Worm (Caenorhabditis elegans) whole organism, L4 larva: ENCODE data around the gene clec-227.

ENCODE experiments used
- D1046.2 ChIP-seq: fragments of 200-800 bp; sonication (Bioruptor generic); IDR thresholded peaks from 2 replicates; pipeline ENCODE4 v1.3.6; 2022; ENCODE audit warnings: missing genetic modification characterization, missing compliant biosample characterization
- T26A8.4 ChIP-seq: fragments of 200-800 bp; sonication (Bioruptor generic); IDR thresholded peaks from 2 replicates; pipeline ENCODE4 v1.3.6; 2022; ENCODE audit warnings: missing genetic modification characterization, missing compliant biosample characterization
- Y105C5A.15 ChIP-seq: fragments of 200-800 bp; sonication (Bioruptor generic); IDR thresholded peaks from 2 replicates; pipeline ENCODE4 v1.3.6; 2022; ENCODE audit warnings: missing genetic modification characterization, missing compliant biosample characterization
- ZK546.5 ChIP-seq, 2 experiments: sonication (generic microtip); optimal IDR thresholded peaks; 2 replicates each; lab custom pipeline; 2017; ENCODE audit warnings: missing biosample characterization in 2 of 2, missing genetic modification characterization in 2 of 2
- aha-1 ChIP-seq: fragments of 150-350 bp; peaks from one replicate; lab custom pipeline; 2014; ENCODE audit warnings: missing biosample characterization, missing genetic modification characterization
- ama-1 ChIP-seq: fragments of 150-350 bp; optimal IDR thresholded peaks from 2 replicates; lab custom pipeline; 2014; ENCODE audit warnings: inconsistent platforms, mixed read lengths
- arid-1 ChIP-seq: fragments of 200-800 bp; sonication (Bioruptor generic); conservative IDR thresholded peaks from 2 replicates; pipeline ENCODE4 v1.3.6; 2022; ENCODE audit warnings: missing genetic modification reagents, missing genetic modification characterization, missing compliant biosample characterization
- ceh-20 ChIP-seq: fragments of 200-800 bp; sonication (Bioruptor generic); IDR thresholded peaks from 2 replicates; pipeline ENCODE4 v1.3.6; 2022; ENCODE audit warnings: missing genetic modification reagents, missing genetic modification characterization, missing compliant biosample characterization
- ceh-28 ChIP-seq: fragments of 150-350 bp; optimal IDR thresholded peaks from 2 replicates; lab custom pipeline; 2014; ENCODE audit warnings: missing biosample characterization, missing genetic modification reagents, missing genetic modification characterization
- ceh-32 ChIP-seq: sonication (generic microtip); optimal IDR thresholded peaks from 2 replicates; lab custom pipeline; 2016; ENCODE audit warnings: mild to moderate bottlenecking, missing genetic modification characterization, missing compliant biosample characterization; ENCODE audit not compliant: poor library complexity
- ceh-82 ChIP-seq: sonication (generic microtip); optimal IDR thresholded peaks from 2 replicates; lab custom pipeline; 2017; ENCODE audit warnings: missing biosample characterization, missing genetic modification characterization
- cey-2 ChIP-seq: sonication (generic microtip); optimal IDR thresholded peaks from 3 replicates; lab custom pipeline; 2017; ENCODE audit warnings: missing genetic modification characterization, mild to moderate bottlenecking, missing compliant biosample characterization, antibody characterized with exemption, borderline replicate concordance; ENCODE audit not compliant: insufficient read depth
- daf-12 ChIP-seq: fragments of 150-350 bp; optimal IDR thresholded peaks from 2 replicates; lab custom pipeline; 2014; ENCODE audit warnings: missing biosample characterization, missing genetic modification reagents, missing genetic modification characterization
- daf-19 ChIP-seq: fragments of 200-800 bp; sonication (Bioruptor generic); conservative IDR thresholded peaks from 2 replicates; pipeline ENCODE4 v1.3.6; 2022; ENCODE audit warnings: missing genetic modification characterization, missing compliant biosample characterization
- dmd-9 ChIP-seq: fragments of 200-800 bp; sonication (Bioruptor generic); IDR thresholded peaks from 2 replicates; pipeline ENCODE4 v1.3.6; 2022; ENCODE audit warnings: missing genetic modification reagents, missing genetic modification characterization, missing compliant biosample characterization
- dpl-1 ChIP-seq: fragments of 150-350 bp; optimal IDR thresholded peaks from 2 replicates; lab custom pipeline; 2014; ENCODE audit warnings: missing biosample characterization, missing genetic modification reagents, missing genetic modification characterization
- duxl-1 ChIP-seq: sonication (generic microtip); optimal IDR thresholded peaks from 2 replicates; lab custom pipeline; 2016; ENCODE audit warnings: mild to moderate bottlenecking, missing genetic modification characterization, moderate library complexity, missing compliant biosample characterization; ENCODE audit not compliant: poor library complexity
- dve-1 ChIP-seq: sonication (generic microtip); optimal IDR thresholded peaks from 2 replicates; lab custom pipeline; 2017; ENCODE audit warnings: antibody characterized with exemption, mild to moderate bottlenecking, missing genetic modification characterization, missing compliant biosample characterization; ENCODE audit not compliant: insufficient read depth
- egl-43 ChIP-seq: fragments of 200-800 bp; sonication (Bioruptor generic); IDR thresholded peaks from 2 replicates; pipeline ENCODE4 v1.3.6; 2022; ENCODE audit warnings: missing genetic modification reagents, missing genetic modification characterization, missing compliant biosample characterization
- hif-1 ChIP-seq, 2 experiments: sonication (generic microtip); optimal IDR thresholded peaks; 2 replicates each; lab custom pipeline; 2016 to 2017; ENCODE audit warnings: missing compliant biosample characterization in 2 of 2, missing genetic modification characterization in 2 of 2, missing genetic modification reagents in 2 of 2, missing genotype in 2 of 2, mild to moderate bottlenecking in 1 of 2
- hlh-30 ChIP-seq: sonication (generic microtip); optimal IDR thresholded peaks from 2 replicates; lab custom pipeline; 2017; ENCODE audit warnings: antibody characterized with exemption, mild to moderate bottlenecking, missing genetic modification characterization, missing compliant biosample characterization; ENCODE audit not compliant: insufficient read depth
- hmg-1.1 ChIP-seq: fragments of 200-800 bp; sonication (Bioruptor generic); IDR thresholded peaks from 2 replicates; pipeline ENCODE4 v1.3.6; 2022; ENCODE audit warnings: missing genetic modification reagents, missing genetic modification characterization, missing compliant biosample characterization
- lin-29 ChIP-seq: fragments of 200-800 bp; sonication (Bioruptor generic); IDR thresholded peaks from 2 replicates; pipeline ENCODE4 v1.3.6; 2022; ENCODE audit warnings: missing genetic modification reagents, missing genetic modification characterization, missing compliant biosample characterization
- mdl-1 ChIP-seq, 2 experiments: fragments of 150-350 bp in 1 of 2; sonication (generic microtip) in 1 of 2; optimal IDR thresholded peaks; 2 replicates each; lab custom pipeline; 2014 to 2017; ENCODE audit warnings: missing biosample characterization in 2 of 2, missing genetic modification characterization in 2 of 2
- mdt-29 ChIP-seq: fragments of 200-800 bp; sonication (Bioruptor generic); IDR thresholded peaks from 2 replicates; pipeline ENCODE4 v1.3.6; 2022; ENCODE audit warnings: missing genetic modification reagents, missing genetic modification characterization, missing compliant biosample characterization
- mxl-3 ChIP-seq: fragments of 200-800 bp; sonication (Bioruptor generic); optimal IDR thresholded peaks from 2 replicates; lab custom pipeline; 2018; ENCODE audit warnings: mild to moderate bottlenecking, missing genetic modification characterization, missing compliant biosample characterization
- nhr-102 ChIP-seq: sonication (generic microtip); optimal IDR thresholded peaks from 2 replicates; lab custom pipeline; 2016; ENCODE audit warnings: mild to moderate bottlenecking, missing genetic modification characterization, moderate library complexity, missing compliant biosample characterization
- nhr-11 ChIP-seq: fragments of 150-350 bp; optimal IDR thresholded peaks from 2 replicates; lab custom pipeline; 2014; ENCODE audit warnings: missing biosample characterization, missing genetic modification characterization
- nhr-25 ChIP-seq: sonication (generic microtip); optimal IDR thresholded peaks from 2 replicates; lab custom pipeline; 2017; ENCODE audit warnings: missing genetic modification characterization, mild to moderate bottlenecking, missing compliant biosample characterization, antibody characterized with exemption, moderate library complexity, borderline replicate concordance; ENCODE audit not compliant: insufficient read depth
- nhr-28 ChIP-seq: fragments of 150-350 bp; optimal IDR thresholded peaks from 2 replicates; lab custom pipeline; 2014; ENCODE audit warnings: missing biosample characterization, missing genetic modification characterization
- nhr-6 ChIP-seq: fragments of 150-350 bp; optimal IDR thresholded peaks from 2 replicates; lab custom pipeline; 2014; ENCODE audit warnings: missing biosample characterization, missing genetic modification characterization
- nhr-76 ChIP-seq: fragments of 150-350 bp; optimal IDR thresholded peaks from 2 replicates; lab custom pipeline; 2014; ENCODE audit warnings: missing biosample characterization, missing genetic modification characterization
- nhr-77 ChIP-seq: fragments of 150-350 bp; optimal IDR thresholded peaks from 2 replicates; lab custom pipeline; 2014; ENCODE audit warnings: missing biosample characterization, missing genetic modification characterization
- saeg-2 ChIP-seq: fragments of 200-800 bp; sonication (Bioruptor generic); IDR thresholded peaks from 2 replicates; pipeline ENCODE4 v1.3.6; 2022; ENCODE audit warnings: missing genetic modification reagents, missing genetic modification characterization, missing compliant biosample characterization
- snpc-1.2 ChIP-seq: fragments of 200-800 bp; sonication (Bioruptor generic); IDR thresholded peaks from 2 replicates; pipeline ENCODE4 v1.3.6; 2022; ENCODE audit warnings: missing genetic modification reagents, missing genetic modification characterization, missing compliant biosample characterization
- tra-1 ChIP-seq: fragments of 200-800 bp; sonication (Bioruptor generic); IDR thresholded peaks from 2 replicates; pipeline ENCODE4 v1.3.6; 2022; ENCODE audit warnings: missing genetic modification reagents, missing genetic modification characterization, missing compliant biosample characterization
- unc-62 ChIP-seq, 3 experiments: fragments of 150-350 bp in 1 of 3; sonication (generic microtip); optimal IDR thresholded peaks in 2 of 3; peaks in 1 of 3; 1 replicate in 1 of 3; 2 replicates in 2 of 3; lab custom pipeline; 2014 to 2017; ENCODE audit warnings: missing biosample characterization in 3 of 3, missing genetic modification characterization in 3 of 3, missing genetic modification reagents in 3 of 3, missing genotype in 1 of 3
- vab-7 ChIP-seq: fragments of 200-800 bp; sonication (Bioruptor generic); IDR thresholded peaks from 2 replicates; pipeline ENCODE4 v1.3.6; 2022; ENCODE audit warnings: missing genetic modification reagents, missing genetic modification characterization, missing compliant biosample characterization
- zag-1 ChIP-seq: fragments of 150-350 bp; optimal IDR thresholded peaks from 2 replicates; lab custom pipeline; 2014; ENCODE audit warnings: missing biosample characterization, missing genetic modification characterization
- zip-11 ChIP-seq: fragments of 200-800 bp; sonication (Bioruptor generic); IDR thresholded peaks from 2 replicates; pipeline ENCODE4 v1.3.6; 2022; ENCODE audit warnings: missing genetic modification characterization, missing compliant biosample characterization
- ztf-7 ChIP-seq: fragments of 150-350 bp; optimal IDR thresholded peaks from 2 replicates; lab custom pipeline; 2014; ENCODE audit warnings: missing biosample characterization, missing genetic modification characterization

clec-227 gene

ce11 chrV:14508556-14508955, 36.2 kb downstream of the clec-227 start:
- TF ChIP-seq unc-62 (GFP tag; optimal IDR thresholded peaks at IDR 0.05 in 1 of 2; lab: Kevin White, UChicago), result peak in 1 of 2 experiments; percentile 66
- TF ChIP-seq unc-62 (tag; optimal IDR thresholded peaks at IDR 0.05; lab: Kevin White, UChicago), result no peak
- TF ChIP-seq aha-1 (tag; lab: Kevin White, UChicago), result peak; percentile 68
- TF ChIP-seq duxl-1 (tag; lab: Kevin White, UChicago), result no peak
- no peak for TF ChIP-seq hif-1 (tag; optimal IDR thresholded peaks at IDR 0.05; lab: Kevin White, UChicago)
- TF ChIP-seq tra-1 (GFP tag; lab: Robert Waterston, UW), result no peak
- TF ChIP-seq, all 104 proteins: peak for 2

- peak; percentile 77 to 97 for TF ChIP-seq mdl-1 (tag; optimal IDR thresholded peaks at IDR 0.05; lab: Kevin White, UChicago)
- TF ChIP-seq Y105C5A.15 (GFP tag; lab: Robert Waterston, UW), result no peak
- TF ChIP-seq tra-1 (GFP tag; lab: Robert Waterston, UW), result peak; percentile 54; the same call in 1 of the 2 replicates
- TF ChIP-seq zip-11, result no peak
- peak; percentile 91 for TF ChIP-seq mxl-3 (GFP tag; lab: Kevin White, UChicago)
- peak; percentile 14 for TF ChIP-seq nhr-76
- peak in 1 of 2 experiments; percentile 85 for TF ChIP-seq unc-62 (GFP tag; optimal IDR thresholded peaks at IDR 0.05 in 1 of 2; lab: Kevin White, UChicago)
- no peak for TF ChIP-seq unc-62 (tag; optimal IDR thresholded peaks at IDR 0.05; lab: Kevin White, UChicago)
- peak; percentile 61 for TF ChIP-seq dve-1 (tag; lab: Kevin White, UChicago)
- no peak for TF ChIP-seq ama-1 (lab: Kevin White, UChicago)
- TF ChIP-seq cey-2 (tag; lab: Kevin White, UChicago), result peak; percentile 52
- TF ChIP-seq daf-12 (tag; lab: Kevin White, UChicago), result no peak
- TF ChIP-seq duxl-1 (tag; lab: Kevin White, UChicago), result no peak
- peak; percentile 85 for TF ChIP-seq hlh-30 (tag; lab: Kevin White, UChicago)
- no peak for TF ChIP-seq zag-1 (tag; lab: Kevin White, UChicago)
- TF ChIP-seq ceh-28 (tag; lab: Kevin White, UChicago), result no peak
- peak; percentile 47 for TF ChIP-seq nhr-77 (tag; lab: Kevin White, UChicago)
- TF ChIP-seq mdt-29, result no peak
- TF ChIP-seq dmd-9, result no peak
- no peak for TF ChIP-seq ceh-82 (tag; lab: Kevin White, UChicago)
- TF ChIP-seq nhr-28 (tag; lab: Kevin White, UChicago), result peak; percentile 89
- TF ChIP-seq saeg-2 (GFP tag; lab: Robert Waterston, UW), result no peak
- TF ChIP-seq nhr-102, result no peak
- TF ChIP-seq hmg-1.1 (GFP tag; lab: Robert Waterston, UW), result no peak
- peak; percentile 85 for TF ChIP-seq nhr-6 (tag; lab: Kevin White, UChicago)
These were observed 38.4 kb downstream of the clec-227 start, which contains the start of gene R02D5.9 for ce11 chrV:14510746-14511145. R02D5.9 (minus strand) TSS chrV:14511123.

- TF ChIP-seq T26A8.4 (GFP tag; lab: Robert Waterston, UW), result no peak
- TF ChIP-seq egl-43 (GFP tag; lab: Robert Waterston, UW), result no peak
- no peak for TF ChIP-seq ztf-7 (tag; lab: Kevin White, UChicago)
- no peak for TF ChIP-seq dpl-1
- TF ChIP-seq ceh-20 (GFP tag; lab: Robert Waterston, UW), result no peak
- TF ChIP-seq nhr-76, result no peak
- no peak for TF ChIP-seq ceh-28 (tag; lab: Kevin White, UChicago)
- TF ChIP-seq nhr-11 (tag; lab: Kevin White, UChicago), result no peak
- TF ChIP-seq Y105C5A.15 (GFP tag; lab: Robert Waterston, UW), result no peak
- no peak for TF ChIP-seq ZK546.5 (tag; optimal IDR thresholded peaks at IDR 0.05; lab: Kevin White, UChicago)
- TF ChIP-seq snpc-1.2, result no peak
- no peak for TF ChIP-seq ceh-32
- no peak for TF ChIP-seq daf-19
- no peak for TF ChIP-seq arid-1 (GFP tag; lab: Robert Waterston, UW)
- TF ChIP-seq D1046.2 (GFP tag; lab: Robert Waterston, UW), result no peak
- no peak for TF ChIP-seq mdl-1 (tag; optimal IDR thresholded peaks at IDR 0.05; lab: Kevin White, UChicago)
- no peak for TF ChIP-seq nhr-25 (tag; lab: Kevin White, UChicago)
- TF ChIP-seq lin-29 (GFP tag; lab: Robert Waterston, UW), result no peak
- TF ChIP-seq vab-7 (GFP tag; lab: Robert Waterston, UW), result no peak
These were observed 45.7 kb downstream of the clec-227 start, which contains the start of gene R02D5.6 for ce11 chrV:14518010-14518409. R02D5.6 (minus strand) TSS chrV:14518110.
